Worm (Caenorhabditis elegans): Measurements from ENCODE around the gene bath-44.

ce11 chrII:7356326-7356725 lies 38.4 kb upstream of the bath-44 start, which contains the start of gene haf-2:
- no peak for TF ChIP-seq ama-1 (optimal IDR thresholded peaks at IDR 0.05)
- TF ChIP-seq nhr-10 (tag; optimal IDR thresholded peaks at IDR 0.05) = no peak
- no peak for TF ChIP-seq nhr-11 (tag; optimal IDR thresholded peaks at IDR 0.05)
- no peak for TF ChIP-seq lsy-2 (tag; optimal IDR thresholded peaks at IDR 0.05)
- no peak for TF ChIP-seq elt-3 (tag; optimal IDR thresholded peaks at IDR 0.05)
- TF ChIP-seq egl-27 (tag; optimal IDR thresholded peaks at IDR 0.05) = no peak
- no peak for TF ChIP-seq nhr-6 (tag; optimal IDR thresholded peaks at IDR 0.05)
- TF ChIP-seq snpc-4 (tag; optimal IDR thresholded peaks at IDR 0.05) = no peak
- TF ChIP-seq nhr-237 (tag; optimal IDR thresholded peaks at IDR 0.05) = no peak
